Worm (Caenorhabditis elegans) whole organism, midembryonic: ENCODE results near the gene glb-30.

Experiments
- cog-1 ChIP-seq: sonication (generic microtip); optimal IDR thresholded peaks from 2 replicates; lab custom pipeline; 2016; ENCODE audit warnings: missing genetic modification characterization, missing compliant biosample characterization
- klf-2 ChIP-seq: fragments of 200-800 bp; sonication (Bioruptor generic); conservative IDR thresholded peaks from 2 replicates; pipeline ENCODE4 v1.3.6; 2022; ENCODE audit warnings: missing genetic modification reagents, missing genetic modification characterization, missing compliant biosample characterization

- TF ChIP-seq cog-1 (tag; lab: Kevin White, UChicago): no peak
- no peak for TF ChIP-seq klf-2 (GFP tag; lab: Robert Waterston, UW)
Observed at ce11 chrIII:1664761-1665266, 3.6 kb downstream of the glb-30 start, which contains the start of gene Y22D7AL.16.
